Worm (Caenorhabditis elegans) whole organism, L1 larva: ENCODE measurements around the gene pah-1.

Experiments used
- C04F5.9 ChIP-seq: sonication (generic microtip); optimal IDR thresholded peaks from 2 replicates; lab custom pipeline; 2016; ENCODE audit warnings: missing genetic modification characterization, missing compliant biosample characterization
- lin-14 ChIP-seq: fragments of 200-800 bp; sonication (Bioruptor generic); optimal IDR thresholded peaks from 2 replicates; lab custom pipeline; 2018; ENCODE audit warnings: mild to moderate bottlenecking, missing genetic modification characterization, moderate library complexity, missing compliant biosample characterization
- lin-15B ChIP-seq: fragments of 150-350 bp; sonication (generic microtip); optimal IDR thresholded peaks from 3 replicates; lab custom pipeline; 2014; ENCODE audit warnings: missing biosample characterization, missing genetic modification characterization
- lin-39 ChIP-seq: fragments of 150-350 bp; optimal IDR thresholded peaks from 2 replicates; lab custom pipeline; 2014; ENCODE audit warnings: missing biosample characterization, missing genetic modification reagents, missing genetic modification characterization
- nhr-11 ChIP-seq: fragments of 150-350 bp; optimal IDR thresholded peaks from 2 replicates; lab custom pipeline; 2014; ENCODE audit warnings: missing biosample characterization, missing genetic modification characterization
- nhr-12 ChIP-seq: sonication (generic microtip); optimal IDR thresholded peaks from 2 replicates; lab custom pipeline; 2017; ENCODE audit warnings: missing biosample characterization, missing genetic modification characterization
- nhr-28 ChIP-seq: fragments of 150-350 bp; optimal IDR thresholded peaks from 2 replicates; lab custom pipeline; 2014; ENCODE audit warnings: missing biosample characterization, missing genetic modification characterization
- unc-86 ChIP-seq: sonication (generic microtip); optimal IDR thresholded peaks from 2 replicates; lab custom pipeline; 2016; ENCODE audit warnings: missing genetic modification characterization, missing compliant biosample characterization

- TF ChIP-seq nhr-28 (tag; lab: Kevin White, UChicago): no peak
- TF ChIP-seq C04F5.9 (tag; lab: Kevin White, UChicago): no peak
- no peak for TF ChIP-seq unc-86 (tag; lab: Kevin White, UChicago)
- TF ChIP-seq nhr-11 (tag; lab: Kevin White, UChicago): no peak
- no peak for TF ChIP-seq lin-39 (tag; lab: Kevin White, UChicago)
- TF ChIP-seq nhr-12 (tag; lab: Kevin White, UChicago): no peak
- no peak for TF ChIP-seq lin-14 (GFP tag; lab: Kevin White, UChicago)
- no peak for TF ChIP-seq lin-15B (tag; lab: Kevin White, UChicago)
Observed at ce11 chrII:8763367-8763766, 3.4 kb downstream of the pah-1 start.
